Fruit fly (Drosophila melanogaster): ENCODE data around the gene CG32280.

CG32280 gene

dm6 chr3L:3126478-3126877 lies 38.5 kb upstream of the CG32280 start:
- TF ChIP-seq Crg-1 (GFP tag; optimal IDR thresholded peaks at IDR 0.05) = no peak
- no peak for TF ChIP-seq CG7101 (tag; optimal IDR thresholded peaks at IDR 0.05)
- no peak for TF ChIP-seq Clk (GFP tag; optimal IDR thresholded peaks at IDR 0.05)
- no peak for TF ChIP-seq kay (GFP tag; ENCODE audit: borderline replicate concordance)
- TF ChIP-seq cnc (optimal IDR thresholded peaks at IDR 0.05) = no peak
- no peak for TF ChIP-seq tj (GFP tag; optimal IDR thresholded peaks at IDR 0.05)
- TF ChIP-seq CG11617 (GFP tag; optimal IDR thresholded peaks at IDR 0.05) = no peak
- TF ChIP-seq cic (GFP tag; optimal IDR thresholded peaks at IDR 0.05) = no peak
- TF ChIP-seq Mnt (GFP tag; optimal IDR thresholded peaks at IDR 0.05) = no peak
- no peak for TF ChIP-seq CG7045 (GFP tag; optimal IDR thresholded peaks at IDR 0.05)
- TF ChIP-seq Hr96 (GFP tag; optimal IDR thresholded peaks at IDR 0.05) = no peak
- no peak for TF ChIP-seq CG5204 (GFP tag; optimal IDR thresholded peaks at IDR 0.05)
- no peak for TF ChIP-seq ovo (GFP tag; optimal IDR thresholded peaks at IDR 0.05)

DNA sequence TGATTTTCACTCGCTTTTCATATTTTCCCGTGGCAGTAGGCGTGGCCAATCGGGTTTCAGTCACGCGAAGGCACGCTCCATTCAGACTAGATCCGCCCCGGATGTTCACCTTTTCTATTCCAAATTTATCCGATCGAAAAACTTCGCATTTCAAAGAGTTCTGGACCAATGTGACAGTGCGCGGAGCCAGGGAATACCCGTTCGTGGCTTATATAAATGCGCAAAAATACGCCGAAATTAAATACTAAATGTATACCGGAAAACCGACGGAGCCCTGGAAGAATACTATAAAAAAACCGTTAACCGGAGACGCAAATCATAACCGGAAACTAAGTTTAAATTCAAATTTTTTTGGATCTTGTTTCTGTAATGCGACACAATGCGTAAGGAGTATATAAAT lies 37.4 kb upstream of the CG32280 start, which contains the start of gene promL:
Gene promL, minus strand, starts transcription at position 181 of the 400 bp plus-strand sequence.
- TF ChIP-seq Clk (GFP tag; optimal IDR thresholded peaks at IDR 0.05) (no peak), CG7045 (GFP tag; optimal IDR thresholded peaks at IDR 0.05) (no peak), cnc (optimal IDR thresholded peaks at IDR 0.05) (no peak), pad (GFP tag; optimal IDR thresholded peaks at IDR 0.05) (peak; percentile 46), cic (GFP tag; optimal IDR thresholded peaks at IDR 0.05) (no peak), toe (GFP tag; optimal IDR thresholded peaks at IDR 0.05) (peak; percentile 35), kay (GFP tag; ENCODE audit: borderline replicate concordance) (peak; percentile 42), CG14711 (tag; optimal IDR thresholded peaks at IDR 0.05) (peak; percentile 41), Crg-1 (GFP tag; optimal IDR thresholded peaks at IDR 0.05) (peak; percentile 63), CG12768 (GFP tag; optimal IDR thresholded peaks at IDR 0.05) (no peak), CG33017 (tag; optimal IDR thresholded peaks at IDR 0.05) (peak; percentile 38), CG11617 (GFP tag; optimal IDR thresholded peaks at IDR 0.05) (peak; percentile 69), tj (GFP tag; optimal IDR thresholded peaks at IDR 0.05) (no peak), ovo (GFP tag; optimal IDR thresholded peaks at IDR 0.05) (peak; percentile 82), CG5204 (GFP tag; optimal IDR thresholded peaks at IDR 0.05) (no peak), CG1620 (GFP tag; optimal IDR thresholded peaks at IDR 0.05) (peak; percentile 54), CG7101 (tag; optimal IDR thresholded peaks at IDR 0.05) (peak; percentile 41), Hr96 (GFP tag; optimal IDR thresholded peaks at IDR 0.05) (peak; percentile 12), Mnt (GFP tag; optimal IDR thresholded peaks at IDR 0.05) (peak; percentile 73), bab1 (GFP tag; optimal IDR thresholded peaks at IDR 0.05) (peak; percentile 91)

dm6 chr3L:3134064-3134545 lies 30.9 kb upstream of the CG32280 start:
- TF ChIP-seq Mnt (GFP tag; optimal IDR thresholded peaks at IDR 0.05) (no peak), toe (GFP tag; optimal IDR thresholded peaks at IDR 0.05) (no peak), CG12768 (GFP tag; optimal IDR thresholded peaks at IDR 0.05) (peak; percentile 16), Crg-1 (GFP tag; optimal IDR thresholded peaks at IDR 0.05) (no peak), bab1 (GFP tag; optimal IDR thresholded peaks at IDR 0.05) (no peak), cnc (optimal IDR thresholded peaks at IDR 0.05) (no peak), ovo (GFP tag; optimal IDR thresholded peaks at IDR 0.05) (no peak), CG11617 (GFP tag; optimal IDR thresholded peaks at IDR 0.05) (no peak), CG7045 (GFP tag; optimal IDR thresholded peaks at IDR 0.05) (no peak), CG5204 (GFP tag; optimal IDR thresholded peaks at IDR 0.05) (no peak), cic (GFP tag; optimal IDR thresholded peaks at IDR 0.05) (peak; percentile 9), tj (GFP tag; optimal IDR thresholded peaks at IDR 0.05) (peak; percentile 8), Clk (GFP tag; optimal IDR thresholded peaks at IDR 0.05) (no peak), Hr96 (GFP tag; optimal IDR thresholded peaks at IDR 0.05) (no peak), CG33017 (tag; optimal IDR thresholded peaks at IDR 0.05) (no peak), CG14711 (tag; optimal IDR thresholded peaks at IDR 0.05) (no peak), CG7101 (tag; optimal IDR thresholded peaks at IDR 0.05) (no peak), CG1620 (GFP tag; optimal IDR thresholded peaks at IDR 0.05) (no peak), pad (GFP tag; optimal IDR thresholded peaks at IDR 0.05) (no peak), kay (GFP tag; ENCODE audit: borderline replicate concordance) (no peak)

dm6 chr3L:3141411-3141810 lies 23.6 kb upstream of the CG32280 start:
- TF ChIP-seq bab1 (GFP tag; optimal IDR thresholded peaks at IDR 0.05) (no peak), ovo (GFP tag; optimal IDR thresholded peaks at IDR 0.05) (no peak), Crg-1 (GFP tag; optimal IDR thresholded peaks at IDR 0.05) (no peak), Hr96 (GFP tag; optimal IDR thresholded peaks at IDR 0.05) (no peak), CG1620 (GFP tag; optimal IDR thresholded peaks at IDR 0.05) (no peak), toe (GFP tag; optimal IDR thresholded peaks at IDR 0.05) (no peak), CG12768 (GFP tag; optimal IDR thresholded peaks at IDR 0.05) (no peak), cic (GFP tag; optimal IDR thresholded peaks at IDR 0.05) (no peak), CG11617 (GFP tag; optimal IDR thresholded peaks at IDR 0.05) (no peak), CG33017 (tag; optimal IDR thresholded peaks at IDR 0.05) (no peak), tj (GFP tag; optimal IDR thresholded peaks at IDR 0.05) (no peak), Clk (GFP tag; optimal IDR thresholded peaks at IDR 0.05) (no peak), pad (GFP tag; optimal IDR thresholded peaks at IDR 0.05) (no peak), Mnt (GFP tag; optimal IDR thresholded peaks at IDR 0.05) (no peak), kay (GFP tag; ENCODE audit: borderline replicate concordance) (no peak), cnc (optimal IDR thresholded peaks at IDR 0.05) (no peak), CG7045 (GFP tag; optimal IDR thresholded peaks at IDR 0.05) (no peak)

dm6 chr3L:3142516-3143382 lies 22.2 kb upstream of the CG32280 start:
- TF ChIP-seq bab1 (GFP tag; optimal IDR thresholded peaks at IDR 0.05) (no peak), CG11617 (GFP tag; optimal IDR thresholded peaks at IDR 0.05) (no peak), ovo (GFP tag; optimal IDR thresholded peaks at IDR 0.05) (peak; percentile 29), Clk (GFP tag; optimal IDR thresholded peaks at IDR 0.05) (no peak), cnc (optimal IDR thresholded peaks at IDR 0.05) (peak in 1 of 2 experiments; percentile 8), Mnt (GFP tag; optimal IDR thresholded peaks at IDR 0.05) (peak; percentile 52), toe (GFP tag; optimal IDR thresholded peaks at IDR 0.05) (no peak)

Measured in whole organism, adult.